Worm (Caenorhabditis elegans) whole organism, L2 larva: ENCODE results near the gene pfn-3.

Source experiments
- C34F6.9 ChIP-seq: fragments of 150-350 bp; optimal IDR thresholded peaks from 2 replicates; lab custom pipeline; 2014; ENCODE audit warnings: missing biosample characterization, missing genetic modification characterization
- F13H6.1 ChIP-seq: sonication (generic microtip); optimal IDR thresholded peaks from 2 replicates; lab custom pipeline; 2016; ENCODE audit warnings: missing genetic modification characterization, missing compliant biosample characterization
- R02D3.7 ChIP-seq: fragments of 150-350 bp; optimal IDR thresholded peaks from 2 replicates; lab custom pipeline; 2014; ENCODE audit warnings: missing biosample characterization, missing genetic modification characterization
- ZK546.5 ChIP-seq: sonication (generic microtip); optimal IDR thresholded peaks from 2 replicates; lab custom pipeline; 2017; ENCODE audit warnings: missing biosample characterization, missing genetic modification characterization
- alr-1 ChIP-seq: fragments of 150-350 bp; optimal IDR thresholded peaks from 2 replicates; lab custom pipeline; 2014; ENCODE audit warnings: missing biosample characterization, missing genetic modification characterization
- aly-2 ChIP-seq: fragments of 150-350 bp; optimal IDR thresholded peaks from 2 replicates; lab custom pipeline; 2014; ENCODE audit warnings: missing biosample characterization, missing genetic modification characterization
- ama-1 ChIP-seq: fragments of 150-350 bp; optimal IDR thresholded peaks from 2 replicates; lab custom pipeline; 2018; ENCODE audit warnings: inconsistent platforms
- blmp-1 ChIP-seq: sonication (generic microtip); optimal IDR thresholded peaks from 2 replicates; lab custom pipeline; 2017; ENCODE audit warnings: missing genetic modification characterization, mild to moderate bottlenecking, missing compliant biosample characterization, antibody characterized with exemption, moderate library complexity; ENCODE audit not compliant: insufficient read depth
- ceh-16 ChIP-seq: fragments of 150-350 bp; optimal IDR thresholded peaks from 2 replicates; lab custom pipeline; 2014; ENCODE audit warnings: missing biosample characterization, missing genetic modification characterization
- ceh-82 ChIP-seq: fragments of 150-350 bp; optimal IDR thresholded peaks from 2 replicates; lab custom pipeline; 2014; ENCODE audit warnings: missing biosample characterization, missing genetic modification characterization
- crh-2 ChIP-seq: sonication (generic microtip); optimal IDR thresholded peaks from 2 replicates; lab custom pipeline; 2017; ENCODE audit warnings: missing biosample characterization, missing genetic modification characterization
- egl-27 ChIP-seq: sonication (generic microtip); optimal IDR thresholded peaks from 3 replicates; lab custom pipeline; 2017; ENCODE audit warnings: missing biosample characterization, missing genetic modification reagents, missing genetic modification characterization
- elt-3 ChIP-seq: sonication (generic microtip); optimal IDR thresholded peaks from 2 replicates; lab custom pipeline; 2017; ENCODE audit warnings: missing biosample characterization, missing genetic modification characterization
- fos-1 ChIP-seq: fragments of 150-350 bp; optimal IDR thresholded peaks from 2 replicates; lab custom pipeline; 2014; ENCODE audit warnings: missing biosample characterization, missing genetic modification characterization
- gmeb-1 ChIP-seq: fragments of 150-350 bp; optimal IDR thresholded peaks from 2 replicates; lab custom pipeline; 2014; ENCODE audit warnings: missing biosample characterization, missing genetic modification characterization
- lin-11 ChIP-seq: fragments of 150-350 bp; sonication (generic microtip); optimal IDR thresholded peaks from 2 replicates; lab custom pipeline; 2014; ENCODE audit warnings: missing biosample characterization, missing genetic modification characterization, inconsistent platforms, mixed read lengths
- lin-39 ChIP-seq: fragments of 150-350 bp; optimal IDR thresholded peaks from 2 replicates; lab custom pipeline; 2014; ENCODE audit warnings: missing biosample characterization, missing genetic modification reagents, missing genetic modification characterization
- lsy-2 ChIP-seq, 2 experiments: fragments of 150-350 bp in 1 of 2; sonication (generic microtip) in 1 of 2; optimal IDR thresholded peaks; 2 replicates each; lab custom pipeline; 2014 to 2017; ENCODE audit warnings: missing biosample characterization in 2 of 2, missing genetic modification characterization in 2 of 2
- mab-5 ChIP-seq: fragments of 150-350 bp; optimal IDR thresholded peaks from 2 replicates; lab custom pipeline; 2014; ENCODE audit warnings: missing biosample characterization, missing genetic modification characterization
- mbf-1 ChIP-seq: sonication (generic microtip); optimal IDR thresholded peaks from 2 replicates; lab custom pipeline; 2017; ENCODE audit warnings: missing biosample characterization, missing genetic modification characterization
- mdl-1 ChIP-seq, 2 experiments: fragments of 150-350 bp in 1 of 2; sonication (generic microtip) in 1 of 2; optimal IDR thresholded peaks; 2 replicates each; lab custom pipeline; 2017; ENCODE audit warnings: missing biosample characterization in 2 of 2, missing genetic modification characterization in 2 of 2
- nhr-10 ChIP-seq: sonication (generic microtip); optimal IDR thresholded peaks from 2 replicates; lab custom pipeline; 2017; ENCODE audit warnings: missing biosample characterization, missing genetic modification characterization
- nhr-11 ChIP-seq: fragments of 150-350 bp; optimal IDR thresholded peaks from 2 replicates; lab custom pipeline; 2014; ENCODE audit warnings: missing biosample characterization, missing genetic modification characterization
- nhr-12 ChIP-seq: fragments of 150-350 bp; optimal IDR thresholded peaks from 2 replicates; lab custom pipeline; 2014; ENCODE audit warnings: missing biosample characterization, missing genetic modification characterization
- nhr-129 ChIP-seq: fragments of 150-350 bp; optimal IDR thresholded peaks from 2 replicates; lab custom pipeline; 2014; ENCODE audit warnings: missing biosample characterization, missing genetic modification characterization
- nhr-21 ChIP-seq: fragments of 150-350 bp; optimal IDR thresholded peaks from 2 replicates; lab custom pipeline; 2014; ENCODE audit warnings: missing biosample characterization, missing genetic modification characterization
- nhr-23 ChIP-seq: fragments of 150-350 bp; optimal IDR thresholded peaks from 2 replicates; lab custom pipeline; 2014; ENCODE audit warnings: missing biosample characterization, missing genetic modification reagents, missing genetic modification characterization
- nhr-6 ChIP-seq: fragments of 150-350 bp; optimal IDR thresholded peaks from 2 replicates; lab custom pipeline; 2014; ENCODE audit warnings: missing biosample characterization, missing genetic modification characterization
- nhr-77 ChIP-seq: fragments of 150-350 bp; optimal IDR thresholded peaks from 2 replicates; lab custom pipeline; 2014; ENCODE audit warnings: missing biosample characterization, missing genetic modification characterization
- peb-1 ChIP-seq: fragments of 150-350 bp; optimal IDR thresholded peaks from 2 replicates; lab custom pipeline; 2014; ENCODE audit warnings: missing biosample characterization, missing genetic modification characterization
- sem-4 ChIP-seq: fragments of 150-350 bp; optimal IDR thresholded peaks from 2 replicates; lab custom pipeline; 2014; ENCODE audit warnings: missing biosample characterization, missing genetic modification reagents, missing genetic modification characterization
- skn-1 ChIP-seq: sonication (generic microtip); optimal IDR thresholded peaks from 2 replicates; lab custom pipeline; 2017; ENCODE audit warnings: missing biosample characterization, missing genetic modification characterization
- sma-3 ChIP-seq: sonication (generic microtip); optimal IDR thresholded peaks from 2 replicates; lab custom pipeline; 2016; ENCODE audit warnings: missing genetic modification reagents, missing genetic modification characterization, missing compliant biosample characterization
- sma-9 ChIP-seq, 2 experiments: fragments of 150-350 bp in 1 of 2; sonication (generic microtip) in 1 of 2; optimal IDR thresholded peaks; 2 replicates each; lab custom pipeline; 2014 to 2016; ENCODE audit warnings: missing genetic modification characterization in 2 of 2, mild to moderate bottlenecking in 1 of 2, missing biosample characterization in 1 of 2, missing compliant biosample characterization in 1 of 2, missing genetic modification reagents in 1 of 2, moderate library complexity in 1 of 2
- snpc-4 ChIP-seq: fragments of 150-350 bp; optimal IDR thresholded peaks from 2 replicates; lab custom pipeline; 2014; ENCODE audit warnings: missing biosample characterization, missing genetic modification characterization
- unc-39 ChIP-seq: fragments of 150-350 bp; optimal IDR thresholded peaks from 2 replicates; lab custom pipeline; 2014; ENCODE audit warnings: missing biosample characterization, missing genetic modification characterization
- unc-62 ChIP-seq: fragments of 150-350 bp; optimal IDR thresholded peaks from 2 replicates; lab custom pipeline; 2014; ENCODE audit warnings: missing biosample characterization, missing genetic modification reagents, missing genetic modification characterization
- zag-1 ChIP-seq: fragments of 150-350 bp; optimal IDR thresholded peaks from 2 replicates; lab custom pipeline; 2014; ENCODE audit warnings: missing biosample characterization, missing genetic modification characterization
- ztf-1 ChIP-seq: fragments of 200-800 bp; sonication (Bioruptor generic); conservative IDR thresholded peaks from 2 replicates; pipeline ENCODE4 v1.3.6; 2022; ENCODE audit warnings: missing genetic modification characterization, missing compliant biosample characterization
- ztf-11 ChIP-seq: sonication (generic microtip); optimal IDR thresholded peaks from 2 replicates; lab custom pipeline; 2017; ENCODE audit warnings: missing biosample characterization, missing genetic modification characterization
- ztf-4 ChIP-seq: fragments of 150-350 bp; optimal IDR thresholded peaks from 2 replicates; lab custom pipeline; 2014; ENCODE audit warnings: missing biosample characterization, missing genetic modification characterization

Gene pfn-3

ce11 chrX:1060705-1061104 is 19.7 kb downstream of the pfn-3 start:
- no peak for TF ChIP-seq egl-27 (tag; lab: Kevin White, UChicago)
- peak; percentile 79 for TF ChIP-seq mab-5
- no peak for TF ChIP-seq crh-2 (tag; lab: Kevin White, UChicago)
- TF ChIP-seq gmeb-1 (tag; lab: Kevin White, UChicago) = no peak
- no peak for TF ChIP-seq unc-62 (GFP tag; lab: Kevin White, UChicago)
- no peak for TF ChIP-seq mbf-1 (tag; lab: Kevin White, UChicago)
- no peak for TF ChIP-seq ztf-11 (tag; lab: Kevin White, UChicago)
- TF ChIP-seq, all 48 proteins: peak for 1

ce11 chrX:1057821-1058377 is 22.6 kb downstream of the pfn-3 start:
- TF ChIP-seq fos-1 (tag; lab: Kevin White, UChicago) (no peak), F13H6.1 (no peak), gmeb-1 (tag; lab: Kevin White, UChicago) (no peak), R02D3.7 (tag; lab: Kevin White, UChicago) (no peak), nhr-12 (no peak), sem-4 (tag; lab: Kevin White, UChicago) (no peak), blmp-1 (tag; lab: Kevin White, UChicago) (no peak)

ce11 chrX:1053929-1054328 is 26.5 kb downstream of the pfn-3 start, which contains the start of gene ncs-3:
Gene ncs-3, plus strand, starts transcription at chrX:1054081.
- no peak for TF ChIP-seq aly-2 (tag; lab: Kevin White, UChicago)
- TF ChIP-seq R02D3.7 (tag; lab: Kevin White, UChicago) = no peak
- TF ChIP-seq blmp-1 (tag; lab: Kevin White, UChicago) = peak; percentile 28
- no peak for TF ChIP-seq nhr-77 (tag; lab: Kevin White, UChicago)
- no peak for TF ChIP-seq elt-3
- TF ChIP-seq ZK546.5 (tag; lab: Kevin White, UChicago) = no peak
- TF ChIP-seq lsy-2 (tag; optimal IDR thresholded peaks at IDR 0.05; lab: Kevin White, UChicago) = peak in 1 of 2 experiments; percentile 49
- peak; percentile 43 for TF ChIP-seq C34F6.9
- TF ChIP-seq sma-9 (GFP tag; optimal IDR thresholded peaks at IDR 0.05; lab: Kevin White, UChicago) = peak; percentile 66
- no peak for TF ChIP-seq sma-9 (tag; optimal IDR thresholded peaks at IDR 0.05; lab: Kevin White, UChicago)
- peak; percentile 47 for TF ChIP-seq mab-5
- peak; percentile 10 for TF ChIP-seq nhr-129 (tag; lab: Kevin White, UChicago)
- TF ChIP-seq F13H6.1 = peak; percentile 54
- no peak for TF ChIP-seq ztf-4
- no peak for TF ChIP-seq ceh-82

- TF ChIP-seq F13H6.1 (no peak), lsy-2 (tag; optimal IDR thresholded peaks at IDR 0.05; lab: Kevin White, UChicago) (no peak), ama-1 (lab: Kevin White, UChicago) (no peak), elt-3 (no peak), ceh-16 (tag; lab: Kevin White, UChicago) (no peak), ceh-82 (no peak), fos-1 (tag; lab: Kevin White, UChicago) (no peak), nhr-6 (tag; lab: Kevin White, UChicago) (no peak), nhr-21 (tag; lab: Kevin White, UChicago) (no peak), nhr-10 (no peak), mab-5 (no peak), blmp-1 (tag; lab: Kevin White, UChicago) (no peak), mbf-1 (tag; lab: Kevin White, UChicago) (no peak), gmeb-1 (tag; lab: Kevin White, UChicago) (no peak), alr-1 (no peak), ZK546.5 (tag; lab: Kevin White, UChicago) (no peak), C34F6.9 (no peak)
Measured at ce11 chrX:1052960-1053359, 27.5 kb downstream of the pfn-3 start.

ce11 chrX:1051041-1051440 is 29.4 kb downstream of the pfn-3 start:
- TF ChIP-seq snpc-4 (tag; lab: Kevin White, UChicago) = no peak
- TF ChIP-seq peb-1 = no peak
- no peak for TF ChIP-seq R02D3.7 (tag; lab: Kevin White, UChicago)
- TF ChIP-seq lin-39 (tag; lab: Kevin White, UChicago) = no peak
- no peak for TF ChIP-seq mdl-1 (tag; optimal IDR thresholded peaks at IDR 0.05; lab: Kevin White, UChicago)
- no peak for TF ChIP-seq ceh-16 (tag; lab: Kevin White, UChicago)
- no peak for TF ChIP-seq ztf-4
- TF ChIP-seq ama-1 (lab: Kevin White, UChicago) = no peak
- peak; percentile 69 for TF ChIP-seq F13H6.1
- no peak for TF ChIP-seq nhr-77 (tag; lab: Kevin White, UChicago)
- peak; percentile 12 for TF ChIP-seq lin-11
- TF ChIP-seq alr-1 = no peak
- no peak for TF ChIP-seq unc-39 (tag; lab: Kevin White, UChicago)
- TF ChIP-seq skn-1 (tag; lab: Kevin White, UChicago) = no peak
- TF ChIP-seq zag-1 (tag; lab: Kevin White, UChicago) = no peak
- TF ChIP-seq nhr-11 (tag; lab: Kevin White, UChicago) = no peak
- no peak for TF ChIP-seq nhr-21 (tag; lab: Kevin White, UChicago)
- TF ChIP-seq nhr-23 (tag; lab: Kevin White, UChicago) = no peak
- TF ChIP-seq elt-3 = no peak
- TF ChIP-seq lsy-2 (tag; optimal IDR thresholded peaks at IDR 0.05; lab: Kevin White, UChicago) = peak in 1 of 2 experiments; percentile 24
- TF ChIP-seq sma-3 (GFP tag; lab: Kevin White, UChicago) = no peak
- TF ChIP-seq ceh-82 = no peak
- TF ChIP-seq nhr-129 (tag; lab: Kevin White, UChicago) = peak; percentile 51
- no peak for TF ChIP-seq mbf-1 (tag; lab: Kevin White, UChicago)
- no peak for TF ChIP-seq fos-1 (tag; lab: Kevin White, UChicago)
- TF ChIP-seq ztf-1 (GFP tag; lab: Robert Waterston, UW) = no peak
- no peak for TF ChIP-seq crh-2 (tag; lab: Kevin White, UChicago)
- TF ChIP-seq mab-5 = peak; percentile 28
- TF ChIP-seq C34F6.9 = peak; percentile 42
- TF ChIP-seq sma-9 (GFP tag; optimal IDR thresholded peaks at IDR 0.05; lab: Kevin White, UChicago) = peak; percentile 45
- no peak for TF ChIP-seq sma-9 (tag; optimal IDR thresholded peaks at IDR 0.05; lab: Kevin White, UChicago)
